Fruit fly (Drosophila melanogaster): Measurements from ENCODE around the gene Pmi.

Pmi gene

dm6 chr3L:5810633-5811341, 30.9 kb downstream of the Pmi start, which contains the start of the genes S6k and kri (continued):
- peak; percentile 94 for TF ChIP-seq Max (GFP tag; optimal IDR thresholded peaks at IDR 0.05)
- peak; percentile 80 for TF ChIP-seq CG10543 (GFP tag; optimal IDR thresholded peaks at IDR 0.05)
- no peak for TF ChIP-seq gsb (GFP tag; IDR thresholded peaks at IDR 0.05)
- no peak for TF ChIP-seq CG12219 (GFP tag; optimal IDR thresholded peaks at IDR 0.05)
- no peak for TF ChIP-seq Sry-β (GFP tag; optimal IDR thresholded peaks at IDR 0.05)
- TF ChIP-seq br (optimal IDR thresholded peaks at IDR 0.05), result no peak
- peak; percentile 45 for TF ChIP-seq CG15514 (GFP tag; optimal IDR thresholded peaks at IDR 0.05)
- TF ChIP-seq eve (GFP tag; optimal IDR thresholded peaks at IDR 0.05), result no peak
- TF ChIP-seq CG18262 (tag; optimal IDR thresholded peaks at IDR 0.05), result no peak
- no peak for TF ChIP-seq da (GFP tag; optimal IDR thresholded peaks at IDR 0.05)
- peak; percentile 13; the same call in 1 of the 3 replicates for TF ChIP-seq sr (GFP tag; IDR thresholded peaks at IDR 0.05)
- no peak for TF ChIP-seq Side (GFP tag; optimal IDR thresholded peaks at IDR 0.05)
- TF ChIP-seq Fer2 (tag; optimal IDR thresholded peaks at IDR 0.05), result no peak
- TF ChIP-seq CkIIα-i1 (GFP tag; IDR thresholded peaks at IDR 0.05), result no peak
- TF ChIP-seq btn (GFP tag; optimal IDR thresholded peaks at IDR 0.05), result no peak
- no peak for TF ChIP-seq CG10959 (GFP tag; IDR thresholded peaks at IDR 0.05)
- peak; percentile 10 for TF ChIP-seq CG8290 (GFP tag; optimal IDR thresholded peaks at IDR 0.05)
- TF ChIP-seq CG8290 (tag; optimal IDR thresholded peaks at IDR 0.05), result peak in 1 of 2 experiments; percentile 67
- peak; percentile 48 for TF ChIP-seq lab (GFP tag; optimal IDR thresholded peaks at IDR 0.05)
- no peak for TF ChIP-seq tgo (GFP tag; IDR thresholded peaks at IDR 0.05)
- TF ChIP-seq vvl (GFP tag; IDR thresholded peaks at IDR 0.05), result peak; percentile 44; the same call in 1 of the 2 replicates
- TF ChIP-seq bsh (GFP tag; optimal IDR thresholded peaks at IDR 0.05), result no peak
- TF ChIP-seq CG3407 (GFP tag; optimal IDR thresholded peaks at IDR 0.05), result no peak
- TF ChIP-seq Sox102F (GFP tag; optimal IDR thresholded peaks at IDR 0.05), result no peak
- no peak for TF ChIP-seq NK7.1 (GFP tag; optimal IDR thresholded peaks at IDR 0.05)
- TF ChIP-seq HmgD (GFP tag; optimal IDR thresholded peaks at IDR 0.05), result no peak
- TF ChIP-seq Rx (GFP tag; IDR thresholded peaks at IDR 0.05), result no peak
- peak; percentile 87 for TF ChIP-seq MBD-R2 (GFP tag; IDR thresholded peaks at IDR 0.05)
- TF ChIP-seq CG10366 (GFP tag; IDR thresholded peaks at IDR 0.05), result no peak
- no peak for TF ChIP-seq CG30403 (GFP tag; optimal IDR thresholded peaks at IDR 0.05)
- TF ChIP-seq CG2199 (GFP tag; IDR thresholded peaks at IDR 0.05), result no peak
- no peak for TF ChIP-seq CG1647 (GFP tag; optimal IDR thresholded peaks at IDR 0.05)
- no peak for TF ChIP-seq CG4820 (GFP tag; optimal IDR thresholded peaks at IDR 0.05)
- TF ChIP-seq B-H2 (GFP tag; optimal IDR thresholded peaks at IDR 0.05), result no peak
- TF ChIP-seq Elba2 (GFP tag; optimal IDR thresholded peaks at IDR 0.05), result no peak
- TF ChIP-seq CG4282 (GFP tag; optimal IDR thresholded peaks at IDR 0.05), result peak; percentile 9
- TF ChIP-seq Bteb2 (GFP tag; optimal IDR thresholded peaks at IDR 0.05), result no peak
- no peak for TF ChIP-seq CG16813 (GFP tag; IDR thresholded peaks at IDR 0.05; ENCODE audit: partially characterized antibody)
- TF ChIP-seq CG33557 (GFP tag; optimal IDR thresholded peaks at IDR 0.05), result no peak
- TF ChIP-seq BtbVII (GFP tag; optimal IDR thresholded peaks at IDR 0.05), result no peak
- TF ChIP-seq CG12236 (GFP tag; optimal IDR thresholded peaks at IDR 0.05), result no peak
- peak; percentile 33 for TF ChIP-seq sd (tag; optimal IDR thresholded peaks at IDR 0.05)
- no peak for TF ChIP-seq psq (GFP tag; optimal IDR thresholded peaks at IDR 0.05)
- peak; percentile 52 for TF ChIP-seq CG14710 (tag; optimal IDR thresholded peaks at IDR 0.05)
- TF ChIP-seq fd96Cb (tag; optimal IDR thresholded peaks at IDR 0.05), result no peak
- no peak for TF ChIP-seq klu (GFP tag; IDR thresholded peaks at IDR 0.05)
- TF ChIP-seq CG15011 (GFP tag; optimal IDR thresholded peaks at IDR 0.05), result no peak
- no peak for TF ChIP-seq lola (GFP tag; optimal IDR thresholded peaks at IDR 0.05)
- no peak for TF ChIP-seq tx (GFP tag; optimal IDR thresholded peaks at IDR 0.05)
- TF ChIP-seq scrt (GFP tag; optimal IDR thresholded peaks at IDR 0.05), result peak; percentile 55
- TF ChIP-seq CG18599 (GFP tag; optimal IDR thresholded peaks at IDR 0.05), result peak; percentile 16

Data from whole organism, embryonic.